Worm (Caenorhabditis elegans) whole organism, L4 larva: ENCODE measurements around the gene Y39A3B.7.

Experiments used
- Y48G9A.11 ChIP-seq: fragments of 200-800 bp; sonication (Bioruptor generic); IDR thresholded peaks from 2 replicates; pipeline ENCODE4 v1.3.6; 2022; ENCODE audit warnings: missing genetic modification reagents, missing genetic modification characterization, missing compliant biosample characterization
- aly-2 ChIP-seq: sonication (generic microtip); optimal IDR thresholded peaks from 2 replicates; lab custom pipeline; 2018; ENCODE audit warnings: missing biosample characterization, missing genetic modification characterization
- egl-27 ChIP-seq: sonication (generic microtip); optimal IDR thresholded peaks from 3 replicates; lab custom pipeline; 2017; ENCODE audit warnings: missing biosample characterization, missing genetic modification reagents, missing genetic modification characterization
- fos-1 ChIP-seq: fragments of 150-350 bp; optimal IDR thresholded peaks from 2 replicates; lab custom pipeline; 2014; ENCODE audit warnings: missing biosample characterization, missing genetic modification characterization
- lsy-2 ChIP-seq, 2 experiments: fragments of 150-350 bp in 1 of 2; sonication (generic microtip) in 1 of 2; optimal IDR thresholded peaks; 2 replicates each; lab custom pipeline; 2014 to 2017; ENCODE audit warnings: missing biosample characterization in 2 of 2, missing genetic modification characterization in 2 of 2
- mep-1 ChIP-seq: fragments of 150-350 bp; sonication (generic microtip); optimal IDR thresholded peaks from 3 replicates; lab custom pipeline; 2014; ENCODE audit warnings: missing biosample characterization, missing genetic modification characterization
- nhr-10 ChIP-seq: fragments of 150-350 bp; optimal IDR thresholded peaks from 2 replicates; lab custom pipeline; 2014; ENCODE audit warnings: missing biosample characterization, missing genetic modification characterization
- nhr-25 ChIP-seq: sonication (generic microtip); optimal IDR thresholded peaks from 2 replicates; lab custom pipeline; 2017; ENCODE audit warnings: missing genetic modification characterization, mild to moderate bottlenecking, missing compliant biosample characterization, antibody characterized with exemption, moderate library complexity, borderline replicate concordance; ENCODE audit not compliant: insufficient read depth
- nhr-28 ChIP-seq: fragments of 150-350 bp; optimal IDR thresholded peaks from 2 replicates; lab custom pipeline; 2014; ENCODE audit warnings: missing biosample characterization, missing genetic modification characterization
- nhr-77 ChIP-seq: fragments of 150-350 bp; optimal IDR thresholded peaks from 2 replicates; lab custom pipeline; 2014; ENCODE audit warnings: missing biosample characterization, missing genetic modification characterization
- sdz-12 ChIP-seq: fragments of 200-800 bp; sonication (Bioruptor generic); optimal IDR thresholded peaks from 2 replicates; lab custom pipeline; 2018; ENCODE audit warnings: mild to moderate bottlenecking, missing genetic modification characterization, missing compliant biosample characterization
- skn-1 ChIP-seq: fragments of 150-350 bp; optimal IDR thresholded peaks from 2 replicates; lab custom pipeline; 2014; ENCODE audit warnings: missing biosample characterization, missing genetic modification characterization
- ztf-11 ChIP-seq: fragments of 150-350 bp; optimal IDR thresholded peaks from 2 replicates; lab custom pipeline; 2014; ENCODE audit warnings: missing biosample characterization, missing genetic modification characterization

- no peak for TF ChIP-seq mep-1 (tag; lab: Kevin White, UChicago)
- no peak for TF ChIP-seq nhr-10
- no peak for TF ChIP-seq skn-1
- TF ChIP-seq egl-27 (tag; lab: Kevin White, UChicago), result no peak
- TF ChIP-seq aly-2, result no peak
- TF ChIP-seq sdz-12 (GFP tag; lab: Kevin White, UChicago), result no peak
- no peak for TF ChIP-seq nhr-77 (tag; lab: Kevin White, UChicago)
- no peak for TF ChIP-seq nhr-25
- no peak for TF ChIP-seq ztf-11 (tag; lab: Kevin White, UChicago)
- TF ChIP-seq Y48G9A.11 (GFP tag; lab: Robert Waterston, UW), result no peak
- no peak for TF ChIP-seq lsy-2 (tag; optimal IDR thresholded peaks at IDR 0.05; lab: Kevin White, UChicago)
- TF ChIP-seq nhr-28 (tag; lab: Kevin White, UChicago), result no peak
- no peak for TF ChIP-seq fos-1 (tag; lab: Kevin White, UChicago)
Measured at ce11 chrIII:1969802-1970201, 15.0 kb downstream of the Y39A3B.7 start, which contains the start of gene moa-1.
